Fruit fly (Drosophila melanogaster) whole organism: ENCODE results near the gene Ant2.

ENCODE experiments used
- CG8478 ChIP-seq: fragments of >200 bp; optimal IDR thresholded peaks from 2 replicates; lab custom pipeline; 2018; ENCODE audit warnings: inconsistent platforms
- Dll ChIP-seq: fragments of >200 bp; optimal IDR thresholded peaks from 2 replicates; lab custom pipeline; 2017
- EcR ChIP-seq, 2 experiments: fragments of >200 bp; optimal IDR thresholded peaks; 2 replicates each; lab custom pipeline; 2017; ENCODE audit warnings: missing biosample characterization in 2 of 2, missing genetic modification characterization in 2 of 2, missing genetic modification reagents in 2 of 2
- pan ChIP-seq: fragments of >200 bp; optimal IDR thresholded peaks from 2 replicates; lab custom pipeline; 2017
- psq ChIP-seq: fragments of >200 bp; optimal IDR thresholded peaks from 2 replicates; lab custom pipeline; 2017
- usp ChIP-seq: fragments of >200 bp; optimal IDR thresholded peaks from 2 replicates; lab custom pipeline; 2017; ENCODE audit warnings: missing biosample characterization, missing genetic modification characterization, mixed read lengths

Gene Ant2

DNA sequence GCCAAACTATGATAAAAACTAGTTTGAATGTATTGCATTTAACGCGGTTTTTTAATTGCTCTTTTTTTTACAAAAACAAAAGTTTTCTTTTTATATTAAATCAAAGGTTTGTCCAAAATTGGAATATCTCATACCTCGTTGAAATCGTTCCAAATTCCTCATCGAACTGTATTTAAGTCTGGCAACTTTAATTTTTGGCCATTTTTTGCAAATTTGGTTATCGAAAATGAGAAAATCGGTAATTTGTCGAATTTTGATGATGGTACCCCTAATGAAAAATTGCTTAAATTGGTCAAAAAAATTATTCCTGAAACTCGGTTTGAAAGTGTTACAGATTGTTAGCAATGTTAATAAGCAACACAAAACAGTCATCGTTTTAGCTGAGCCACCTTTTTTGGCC lies 645 bp upstream of the Ant2 start:
- TF ChIP-seq Dll (lab: Kevin White, UChicago) = no peak
- no peak for TF ChIP-seq pan (lab: Kevin White, UChicago)
- TF ChIP-seq psq (lab: Kevin White, UChicago) = no peak
- TF ChIP-seq usp = no peak
- no peak for TF ChIP-seq CG8478
- TF ChIP-seq EcR (GFP tag; optimal IDR thresholded peaks at IDR 0.05; lab: Kevin White, UChicago) = no peak

DNA sequence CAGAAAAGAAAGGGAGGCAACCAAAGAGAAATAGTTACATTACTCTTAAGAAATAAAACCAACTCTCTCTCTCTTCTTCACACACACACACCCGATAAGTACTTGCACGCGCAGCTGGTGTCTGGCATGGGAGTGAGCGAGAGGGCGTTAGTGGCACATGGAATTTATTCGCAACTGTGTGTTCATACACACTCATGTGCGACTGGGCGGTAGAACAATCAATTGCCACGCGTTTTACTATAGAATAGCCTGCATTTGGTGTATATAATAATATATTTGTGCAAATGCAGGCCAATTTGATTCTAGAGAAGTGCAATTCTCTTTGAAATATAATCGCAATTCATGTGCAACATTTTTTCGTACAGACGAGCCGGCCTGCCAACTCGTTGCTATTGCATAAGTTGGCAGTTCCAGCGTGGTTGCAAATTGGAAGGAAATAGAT lies 766 bp downstream of the Ant2 start:
- TF ChIP-seq EcR (GFP tag; optimal IDR thresholded peaks at IDR 0.05; lab: Kevin White, UChicago) = no peak
- no peak for TF ChIP-seq CG8478
- no peak for TF ChIP-seq Dll (lab: Kevin White, UChicago)
- no peak for TF ChIP-seq usp
- no peak for TF ChIP-seq psq (lab: Kevin White, UChicago)
- TF ChIP-seq pan (lab: Kevin White, UChicago) = no peak

DNA sequence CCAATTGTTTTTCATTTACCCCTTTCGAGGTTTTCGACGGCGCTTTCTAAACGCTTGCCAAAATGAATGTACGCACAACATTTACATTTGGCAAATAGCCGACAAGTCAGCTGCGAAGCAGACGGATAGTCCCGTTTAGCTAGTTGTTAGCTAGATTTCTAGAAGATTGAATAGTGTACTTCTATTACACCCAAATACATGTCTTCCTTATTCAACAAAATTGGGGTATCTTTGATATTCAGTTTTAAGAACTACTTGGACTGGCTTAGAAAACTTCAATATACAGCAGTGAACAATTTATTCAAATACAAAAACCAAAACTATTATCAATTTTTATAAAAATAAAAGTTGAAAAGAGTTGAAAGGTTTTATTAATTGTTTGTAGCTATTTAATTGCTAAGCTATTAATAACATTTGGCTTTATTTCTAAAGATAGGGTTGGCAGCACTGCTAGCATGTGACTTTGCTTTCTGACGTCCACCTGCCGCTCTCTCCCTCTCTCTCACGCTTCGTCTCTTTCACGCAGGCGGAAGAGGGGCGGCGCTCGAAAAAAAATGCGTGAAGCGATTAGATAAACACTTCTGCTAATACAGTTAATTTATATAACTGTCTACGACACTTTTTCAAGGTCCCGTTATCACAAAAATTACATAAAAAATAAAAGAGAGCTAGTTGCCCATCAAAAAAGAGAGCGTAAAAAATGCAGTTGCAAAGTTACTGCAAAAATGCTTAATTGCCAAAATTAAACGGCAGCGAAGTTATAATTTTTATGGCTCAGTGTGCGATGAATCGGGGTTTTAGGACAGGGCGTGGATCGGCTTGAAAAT lies 1.7 kb downstream of the Ant2 start:
- TF ChIP-seq CG8478 (no peak), usp (no peak), Dll (lab: Kevin White, UChicago) (no peak), psq (lab: Kevin White, UChicago) (no peak), pan (lab: Kevin White, UChicago) (no peak), EcR (GFP tag; optimal IDR thresholded peaks at IDR 0.05; lab: Kevin White, UChicago) (no peak)

DNA sequence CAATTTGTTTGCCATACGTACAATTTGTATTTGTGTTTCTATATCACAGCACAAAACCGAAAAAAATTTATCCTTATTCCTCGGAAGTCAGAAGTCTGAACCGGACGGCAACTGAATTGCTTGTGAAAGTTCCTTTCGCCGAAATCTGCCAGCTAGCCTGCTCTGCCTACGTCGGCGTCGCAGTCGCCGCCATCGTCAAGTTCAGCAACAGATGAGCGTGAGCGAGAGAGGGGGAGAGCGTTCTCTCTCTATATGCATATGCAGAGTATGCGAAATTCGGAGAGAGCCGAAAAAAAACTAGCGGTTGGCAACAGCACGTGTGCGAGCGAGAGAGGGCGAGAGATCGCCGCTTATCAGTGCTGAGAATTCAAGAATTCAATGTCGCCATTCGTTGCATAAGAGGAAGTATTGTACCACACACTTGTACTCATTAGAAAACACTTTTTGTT lies 2.4 kb downstream of the Ant2 start:
- TF ChIP-seq Dll (lab: Kevin White, UChicago) (no peak), EcR (GFP tag; optimal IDR thresholded peaks at IDR 0.05; lab: Kevin White, UChicago) (no peak), psq (lab: Kevin White, UChicago) (no peak), usp (no peak), CG8478 (no peak), pan (lab: Kevin White, UChicago) (no peak)

DNA sequence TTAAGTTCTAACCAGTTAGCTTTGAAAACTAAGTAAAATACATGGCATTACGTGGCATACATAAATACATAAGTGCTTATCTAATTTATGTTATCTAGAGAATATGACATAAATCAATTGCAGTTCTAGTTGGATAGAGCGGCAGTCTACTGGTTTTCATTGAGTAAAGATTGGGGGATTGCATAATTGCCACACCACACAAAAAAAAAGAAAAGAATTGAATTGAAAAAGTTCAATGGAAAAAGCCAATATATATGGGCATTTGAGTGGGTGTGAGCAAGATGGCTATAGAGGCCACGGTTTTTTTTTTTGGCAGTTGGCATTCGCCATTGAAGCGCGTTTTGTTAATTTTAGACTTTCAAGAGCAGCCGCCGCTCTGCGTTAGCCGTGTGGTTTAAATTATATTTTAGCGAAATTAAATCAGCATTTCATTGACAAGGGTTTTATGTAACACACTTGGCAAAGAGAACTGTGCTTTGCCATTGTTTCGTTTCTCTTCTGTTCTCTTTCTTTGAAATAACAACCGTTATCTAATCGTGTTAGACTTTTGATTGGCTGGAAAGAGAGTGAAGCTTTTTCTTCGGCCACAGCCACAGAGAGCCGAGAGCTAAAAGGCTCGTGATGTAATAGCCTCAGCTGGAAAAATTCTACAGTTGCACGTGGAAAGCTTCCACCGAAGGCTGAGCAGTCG lies 3.2 kb downstream of the Ant2 start:
- TF ChIP-seq CG8478 = no peak
- TF ChIP-seq psq (lab: Kevin White, UChicago) = no peak
- TF ChIP-seq usp = no peak
- TF ChIP-seq EcR (GFP tag; optimal IDR thresholded peaks at IDR 0.05; lab: Kevin White, UChicago) = no peak
- no peak for TF ChIP-seq pan (lab: Kevin White, UChicago)
- no peak for TF ChIP-seq Dll (lab: Kevin White, UChicago)

DNA sequence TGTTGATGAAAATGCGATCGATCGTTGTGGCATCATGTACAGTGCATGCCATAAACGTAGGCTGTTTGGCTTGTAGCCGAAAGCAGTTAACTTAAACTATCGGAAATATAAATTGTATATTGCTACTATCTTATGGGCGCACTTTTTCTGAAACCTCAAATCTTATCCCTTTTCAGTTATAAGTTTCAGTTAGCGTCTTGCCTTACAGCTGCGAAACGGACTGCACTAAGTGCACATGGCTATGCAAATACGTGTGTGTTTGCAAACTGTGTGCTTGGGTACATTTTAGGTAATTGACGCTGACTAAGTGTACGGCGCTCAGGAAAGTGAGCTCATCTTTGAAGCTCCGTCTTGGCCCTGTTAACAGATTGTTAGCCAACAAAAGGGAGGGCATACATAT lies 11.0 kb downstream of the Ant2 start:
- TF ChIP-seq CG8478 = no peak
- no peak for TF ChIP-seq usp
- TF ChIP-seq pan (lab: Kevin White, UChicago) = no peak
- no peak for TF ChIP-seq psq (lab: Kevin White, UChicago)
- no peak for TF ChIP-seq Dll (lab: Kevin White, UChicago)
- no peak for TF ChIP-seq EcR (GFP tag; optimal IDR thresholded peaks at IDR 0.05; lab: Kevin White, UChicago)

DNA sequence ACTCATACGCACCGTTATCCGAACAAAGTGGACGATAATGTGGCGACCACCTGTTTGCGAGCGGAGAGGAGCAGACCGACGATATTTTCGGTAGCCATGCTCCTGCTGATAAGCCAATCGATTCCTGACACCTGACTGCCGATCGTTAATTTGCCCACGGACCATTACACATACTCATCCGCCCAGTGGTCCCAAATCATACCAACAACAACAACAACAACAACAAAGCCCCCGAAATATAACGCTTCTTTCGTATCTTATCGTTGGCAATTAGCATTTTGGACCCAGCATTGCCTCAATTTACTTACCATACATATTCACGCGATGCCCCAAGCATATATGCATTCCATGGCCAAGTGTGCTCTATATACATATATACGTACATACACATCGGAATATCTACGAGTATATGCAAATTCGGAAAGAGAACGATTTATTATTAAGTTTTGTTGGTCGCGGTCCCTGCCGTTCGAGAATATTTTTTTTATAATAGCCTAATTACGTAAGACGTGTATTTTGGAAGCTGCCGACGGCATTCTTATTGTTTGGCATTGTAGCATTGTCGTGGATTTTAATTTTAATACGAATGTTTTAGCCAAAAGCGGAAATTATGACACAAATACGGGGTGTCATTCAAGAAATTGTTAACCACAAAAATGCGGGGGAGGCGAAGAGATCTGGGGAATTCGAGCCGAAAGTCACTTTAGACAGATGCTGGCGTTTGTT lies 11.6 kb downstream of the Ant2 start:
- TF ChIP-seq usp = no peak
- TF ChIP-seq psq (lab: Kevin White, UChicago) = no peak
- no peak for TF ChIP-seq CG8478
- TF ChIP-seq Dll (lab: Kevin White, UChicago) = no peak
- no peak for TF ChIP-seq pan (lab: Kevin White, UChicago)
- TF ChIP-seq EcR (GFP tag; optimal IDR thresholded peaks at IDR 0.05; lab: Kevin White, UChicago) = no peak

DNA sequence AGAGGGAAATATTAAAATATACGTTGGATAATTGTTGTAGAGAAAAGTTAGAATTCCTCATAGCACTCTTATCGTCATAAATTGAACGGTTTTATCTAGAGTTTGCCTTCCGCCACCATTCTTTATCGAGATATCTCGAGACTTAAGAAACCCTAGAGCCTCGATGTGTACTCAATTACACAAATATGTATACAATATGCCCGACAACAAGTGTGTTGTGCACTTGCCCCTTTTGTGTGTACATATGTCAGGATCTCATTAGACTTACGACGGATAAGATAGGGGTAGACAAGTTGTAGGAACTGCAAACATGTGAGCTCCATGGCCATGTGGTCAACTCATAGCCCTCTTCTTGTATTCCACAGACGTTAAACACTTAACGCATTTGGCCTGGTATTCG lies 13.1 kb downstream of the Ant2 start:
- TF ChIP-seq pan (lab: Kevin White, UChicago) (no peak), Dll (lab: Kevin White, UChicago) (no peak), EcR (GFP tag; optimal IDR thresholded peaks at IDR 0.05; lab: Kevin White, UChicago) (no peak), CG8478 (no peak), usp (no peak), psq (lab: Kevin White, UChicago) (no peak)

DNA sequence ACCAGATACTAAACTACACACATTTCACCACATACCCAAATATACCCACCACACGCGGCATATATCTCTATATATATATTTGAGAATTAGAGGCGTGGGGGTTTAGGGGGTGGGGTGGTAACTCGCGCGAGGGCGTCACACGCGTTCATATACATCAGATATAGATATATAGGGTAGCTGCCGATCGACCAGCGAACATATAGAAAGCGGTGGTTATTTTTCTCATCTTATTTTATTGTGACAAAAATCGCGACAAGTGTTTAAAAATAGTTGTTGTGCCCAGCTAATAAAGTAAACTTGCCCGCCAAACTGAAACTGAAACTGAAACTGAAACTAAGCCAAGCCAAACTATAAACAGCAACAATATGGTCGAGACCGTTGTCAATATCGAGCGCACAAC lies 14.1 kb downstream of the Ant2 start:
- TF ChIP-seq pan (lab: Kevin White, UChicago) = no peak
- TF ChIP-seq psq (lab: Kevin White, UChicago) = no peak
- no peak for TF ChIP-seq CG8478
- no peak for TF ChIP-seq Dll (lab: Kevin White, UChicago)
- TF ChIP-seq usp = no peak
- TF ChIP-seq EcR (GFP tag; optimal IDR thresholded peaks at IDR 0.05; lab: Kevin White, UChicago) = no peak

DNA sequence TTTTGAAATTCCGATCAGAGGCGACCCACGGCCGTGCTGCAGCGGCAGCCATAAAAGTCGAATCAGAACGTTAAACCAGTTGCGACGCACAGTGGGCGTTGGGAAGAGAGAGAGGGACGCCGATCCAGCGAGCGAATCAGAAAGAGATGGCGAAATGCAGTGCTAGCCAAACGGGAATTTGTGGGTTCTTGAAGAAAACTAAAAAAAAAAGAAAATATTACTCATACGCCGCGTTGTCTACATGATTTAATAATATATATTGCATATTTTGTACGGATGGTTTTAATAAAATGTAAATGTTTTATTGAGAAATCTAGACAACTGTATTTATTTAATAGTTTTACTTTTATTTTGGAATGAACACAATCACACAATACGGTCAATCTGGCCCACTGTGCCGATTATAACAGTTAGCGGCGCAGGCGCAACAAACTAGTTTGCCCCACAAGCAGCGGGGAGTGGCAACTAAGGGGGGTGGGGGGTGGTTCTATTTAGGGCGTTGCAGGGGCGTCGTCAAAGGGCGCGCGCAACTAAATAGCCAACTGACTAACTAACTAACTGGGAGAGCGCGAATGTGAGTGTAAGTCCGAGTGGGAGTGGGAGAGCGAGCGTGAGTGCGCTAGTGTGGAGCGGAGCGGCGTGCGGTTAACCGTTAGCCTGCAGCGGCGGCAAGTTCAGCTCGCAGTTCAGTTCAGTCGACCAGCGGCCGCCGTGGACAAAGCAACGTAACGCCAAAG lies 14.7 kb downstream of the Ant2 start, which contains the start of gene CG15211:
CG15211 (plus strand) TSS at position 686 of the 737 bp plus-strand sequence.
- TF ChIP-seq Dll (lab: Kevin White, UChicago) (no peak), usp (no peak), EcR (GFP tag; optimal IDR thresholded peaks at IDR 0.05; lab: Kevin White, UChicago) (no peak), psq (lab: Kevin White, UChicago) (no peak), CG8478 (no peak), pan (lab: Kevin White, UChicago) (no peak)
